Fruit fly (Drosophila melanogaster) Kc167 (cell line): ENCODE results near the gene PK1-R.

Experiments used
- Myc ChIP-seq: fragments of >200 bp; optimal IDR thresholded peaks from 2 replicates; lab custom pipeline; 2017; ENCODE audit warnings: missing external identifiers
- Sin3A ChIP-seq: fragments of >200 bp; optimal IDR thresholded peaks from 2 replicates; lab custom pipeline; 2018; ENCODE audit warnings: missing external identifiers
- h ChIP-seq: fragments of >200 bp; optimal IDR thresholded peaks from 3 replicates; lab custom pipeline; 2018; ENCODE audit warnings: missing external identifiers
- insv ChIP-seq: fragments of >200 bp; optimal IDR thresholded peaks from 3 replicates; lab custom pipeline; 2018; ENCODE audit warnings: missing external identifiers
- psq ChIP-seq: fragments of >200 bp; optimal IDR thresholded peaks from 2 replicates; lab custom pipeline; 2017; ENCODE audit warnings: missing external identifiers
- ttk ChIP-seq: sonication (Bioruptor generic); optimal IDR thresholded peaks from 2 replicates; lab custom pipeline; 2017; ENCODE audit warnings: missing external identifiers

DNA sequence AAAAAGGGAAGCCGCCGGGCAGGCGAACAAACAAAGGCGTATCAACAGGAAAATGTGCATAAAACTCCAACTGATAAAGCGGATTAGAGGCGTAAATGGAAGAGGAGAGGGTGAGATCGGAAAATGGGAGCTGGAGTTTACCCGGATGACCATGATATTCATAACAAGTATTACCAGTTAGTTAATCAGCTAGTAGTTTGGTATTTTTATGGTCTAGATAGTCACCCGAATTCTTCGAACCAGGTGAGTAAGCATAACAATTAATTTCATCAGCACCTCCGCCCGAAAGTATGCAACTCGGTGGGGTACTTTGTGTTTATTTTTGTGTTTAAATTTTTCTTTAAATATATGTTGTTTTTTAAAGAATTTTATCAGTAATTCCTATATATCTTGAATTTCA, 7.0 kb downstream of the PK1-R start:
- TF ChIP-seq ttk (lab: Kevin White, UChicago) (no peak), psq (no peak), h (no peak), insv (lab: Kevin White, UChicago) (no peak), Myc (lab: Kevin White, UChicago) (no peak), Sin3A (lab: Kevin White, UChicago) (no peak)
